Worm (Caenorhabditis elegans) whole organism, L2 larva: ENCODE data around the gene K03B8.4.

ENCODE experiments used
- F13H6.1 ChIP-seq: sonication (generic microtip); optimal IDR thresholded peaks from 2 replicates; lab custom pipeline; 2016; ENCODE audit warnings: missing genetic modification characterization, missing compliant biosample characterization
- R02D3.7 ChIP-seq: fragments of 150-350 bp; optimal IDR thresholded peaks from 2 replicates; lab custom pipeline; 2014; ENCODE audit warnings: missing biosample characterization, missing genetic modification characterization
- ZK546.5 ChIP-seq: sonication (generic microtip); optimal IDR thresholded peaks from 2 replicates; lab custom pipeline; 2017; ENCODE audit warnings: missing biosample characterization, missing genetic modification characterization
- ama-1 ChIP-seq: fragments of 150-350 bp; optimal IDR thresholded peaks from 2 replicates; lab custom pipeline; 2018; ENCODE audit warnings: inconsistent platforms
- blmp-1 ChIP-seq: sonication (generic microtip); optimal IDR thresholded peaks from 2 replicates; lab custom pipeline; 2017; ENCODE audit warnings: missing genetic modification characterization, mild to moderate bottlenecking, missing compliant biosample characterization, antibody characterized with exemption, moderate library complexity; ENCODE audit not compliant: insufficient read depth
- ceh-82 ChIP-seq: fragments of 150-350 bp; optimal IDR thresholded peaks from 2 replicates; lab custom pipeline; 2014; ENCODE audit warnings: missing biosample characterization, missing genetic modification characterization
- crh-2 ChIP-seq: sonication (generic microtip); optimal IDR thresholded peaks from 2 replicates; lab custom pipeline; 2017; ENCODE audit warnings: missing biosample characterization, missing genetic modification characterization
- dmd-4 ChIP-seq: sonication (generic microtip); optimal IDR thresholded peaks from 2 replicates; lab custom pipeline; 2017; ENCODE audit warnings: missing biosample characterization, missing genetic modification characterization
- elt-3 ChIP-seq: sonication (generic microtip); optimal IDR thresholded peaks from 2 replicates; lab custom pipeline; 2017; ENCODE audit warnings: missing biosample characterization, missing genetic modification characterization
- lin-13 ChIP-seq: fragments of 150-350 bp; optimal IDR thresholded peaks from 2 replicates; lab custom pipeline; 2014; ENCODE audit warnings: missing biosample characterization, missing genetic modification reagents, missing genetic modification characterization
- lin-39 ChIP-seq: fragments of 150-350 bp; optimal IDR thresholded peaks from 2 replicates; lab custom pipeline; 2014; ENCODE audit warnings: missing biosample characterization, missing genetic modification reagents, missing genetic modification characterization
- lsy-2 ChIP-seq, 2 experiments: fragments of 150-350 bp in 1 of 2; sonication (generic microtip) in 1 of 2; optimal IDR thresholded peaks; 2 replicates each; lab custom pipeline; 2014 to 2017; ENCODE audit warnings: missing biosample characterization in 2 of 2, missing genetic modification characterization in 2 of 2
- mbf-1 ChIP-seq: sonication (generic microtip); optimal IDR thresholded peaks from 2 replicates; lab custom pipeline; 2017; ENCODE audit warnings: missing biosample characterization, missing genetic modification characterization
- mdl-1 ChIP-seq, 2 experiments: fragments of 150-350 bp in 1 of 2; sonication (generic microtip) in 1 of 2; optimal IDR thresholded peaks; 2 replicates each; lab custom pipeline; 2017; ENCODE audit warnings: missing biosample characterization in 2 of 2, missing genetic modification characterization in 2 of 2
- nhr-10 ChIP-seq: sonication (generic microtip); optimal IDR thresholded peaks from 2 replicates; lab custom pipeline; 2017; ENCODE audit warnings: missing biosample characterization, missing genetic modification characterization
- nhr-11 ChIP-seq: fragments of 150-350 bp; optimal IDR thresholded peaks from 2 replicates; lab custom pipeline; 2014; ENCODE audit warnings: missing biosample characterization, missing genetic modification characterization
- nhr-23 ChIP-seq: fragments of 150-350 bp; optimal IDR thresholded peaks from 2 replicates; lab custom pipeline; 2014; ENCODE audit warnings: missing biosample characterization, missing genetic modification reagents, missing genetic modification characterization
- nhr-237 ChIP-seq: fragments of 150-350 bp; optimal IDR thresholded peaks from 2 replicates; lab custom pipeline; 2014; ENCODE audit warnings: missing biosample characterization, missing genetic modification characterization
- nhr-25 ChIP-seq: fragments of 150-350 bp; sonication (generic microtip); optimal IDR thresholded peaks from 3 replicates; lab custom pipeline; 2014; ENCODE audit warnings: missing biosample characterization, missing genetic modification characterization
- sem-4 ChIP-seq: fragments of 150-350 bp; optimal IDR thresholded peaks from 2 replicates; lab custom pipeline; 2014; ENCODE audit warnings: missing biosample characterization, missing genetic modification reagents, missing genetic modification characterization
- skn-1 ChIP-seq: sonication (generic microtip); optimal IDR thresholded peaks from 2 replicates; lab custom pipeline; 2017; ENCODE audit warnings: missing biosample characterization, missing genetic modification characterization
- sma-9 ChIP-seq, 2 experiments: fragments of 150-350 bp in 1 of 2; sonication (generic microtip) in 1 of 2; optimal IDR thresholded peaks; 2 replicates each; lab custom pipeline; 2014 to 2016; ENCODE audit warnings: missing genetic modification characterization in 2 of 2, mild to moderate bottlenecking in 1 of 2, missing biosample characterization in 1 of 2, missing compliant biosample characterization in 1 of 2, missing genetic modification reagents in 1 of 2, moderate library complexity in 1 of 2
- unc-39 ChIP-seq: fragments of 150-350 bp; optimal IDR thresholded peaks from 2 replicates; lab custom pipeline; 2014; ENCODE audit warnings: missing biosample characterization, missing genetic modification characterization
- unc-55 ChIP-seq: fragments of 150-350 bp; sonication (generic microtip); optimal IDR thresholded peaks from 3 replicates; lab custom pipeline; 2014; ENCODE audit warnings: missing biosample characterization, missing genetic modification reagents, missing genetic modification characterization
- zag-1 ChIP-seq: fragments of 150-350 bp; optimal IDR thresholded peaks from 2 replicates; lab custom pipeline; 2014; ENCODE audit warnings: missing biosample characterization, missing genetic modification characterization
- ztf-1 ChIP-seq: fragments of 200-800 bp; sonication (Bioruptor generic); conservative IDR thresholded peaks from 2 replicates; pipeline ENCODE4 v1.3.6; 2022; ENCODE audit warnings: missing genetic modification characterization, missing compliant biosample characterization
- ztf-11 ChIP-seq: sonication (generic microtip); optimal IDR thresholded peaks from 2 replicates; lab custom pipeline; 2017; ENCODE audit warnings: missing biosample characterization, missing genetic modification characterization

The K03B8.4 gene

DNA sequence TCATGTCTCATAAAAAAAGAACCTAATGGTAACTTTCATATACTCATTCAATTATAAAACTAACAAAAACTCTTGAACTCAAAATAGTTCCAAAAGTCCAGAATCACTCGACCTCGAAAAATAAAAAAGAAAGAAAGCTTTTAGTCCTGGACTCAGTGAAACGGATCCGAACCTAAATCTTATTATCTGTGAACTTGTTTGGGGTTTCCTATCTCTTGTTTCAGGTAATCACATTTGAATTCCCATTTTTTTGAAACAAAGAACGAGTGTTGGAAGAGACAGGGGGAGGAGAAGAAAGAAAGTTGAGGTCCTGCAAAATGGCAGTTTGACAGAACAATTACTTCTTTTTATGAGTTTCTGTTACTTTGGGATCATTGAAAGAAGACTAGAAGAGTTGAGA, 40.7 kb downstream of the K03B8.4 start:
- TF ChIP-seq unc-55 (no peak), ama-1 (lab: Kevin White, UChicago) (no peak), skn-1 (no peak), nhr-10 (tag; lab: Kevin White, UChicago) (no peak), ZK546.5 (tag; lab: Kevin White, UChicago) (no peak)

- no peak for TF ChIP-seq sma-9 (GFP tag; optimal IDR thresholded peaks at IDR 0.05; lab: Kevin White, UChicago)
- TF ChIP-seq sma-9 (tag; optimal IDR thresholded peaks at IDR 0.05; lab: Kevin White, UChicago) = no peak
- TF ChIP-seq nhr-11 = no peak
- TF ChIP-seq R02D3.7 (tag; lab: Kevin White, UChicago) = no peak
These were observed 42.0 kb downstream of the K03B8.4 start, which contains the start of gene npr-25 for ce11 chrV:11352893-11353292. Gene npr-25 (minus strand): TSS chrV:11352993.

DNA sequence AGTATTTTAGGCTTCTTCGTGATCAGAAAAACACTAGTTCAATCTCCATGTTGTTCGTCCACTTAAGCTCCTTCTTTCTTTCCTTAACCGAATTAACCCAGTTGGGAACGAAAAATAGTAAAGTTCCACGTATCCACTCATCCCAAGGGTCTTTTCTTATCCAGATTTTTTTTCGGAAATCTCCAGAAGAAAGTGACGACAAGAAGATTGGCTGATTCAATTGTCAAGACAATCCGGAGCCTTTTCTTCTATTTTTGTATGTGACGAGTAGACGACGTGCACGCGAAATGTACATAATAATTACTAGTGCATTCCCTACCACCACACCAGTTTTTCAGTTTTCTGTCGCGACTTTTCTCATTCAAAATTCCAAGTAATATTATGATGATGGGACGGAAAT, 43.7 kb downstream of the K03B8.4 start:
- no peak for TF ChIP-seq ztf-11 (tag; lab: Kevin White, UChicago)
- no peak for TF ChIP-seq nhr-23 (tag; lab: Kevin White, UChicago)
- TF ChIP-seq sem-4 (tag; lab: Kevin White, UChicago) = no peak
- TF ChIP-seq zag-1 (tag; lab: Kevin White, UChicago) = no peak
- TF ChIP-seq unc-39 (tag; lab: Kevin White, UChicago) = no peak

- TF ChIP-seq blmp-1 (no peak), ztf-1 (GFP tag; lab: Robert Waterston, UW) (no peak), mdl-1 (tag; optimal IDR thresholded peaks at IDR 0.05; lab: Kevin White, UChicago) (no peak), nhr-23 (tag; lab: Kevin White, UChicago) (no peak), lin-13 (GFP tag; lab: Kevin White, UChicago) (no peak), elt-3 (no peak), ztf-11 (tag; lab: Kevin White, UChicago) (no peak), nhr-237 (tag; lab: Kevin White, UChicago) (no peak), nhr-11 (no peak), F13H6.1 (tag; lab: Kevin White, UChicago) (no peak), mbf-1 (no peak), ceh-82 (tag; lab: Kevin White, UChicago) (no peak), ZK546.5 (tag; lab: Kevin White, UChicago) (no peak), zag-1 (tag; lab: Kevin White, UChicago) (no peak), crh-2 (tag; lab: Kevin White, UChicago) (no peak)
These were observed 48.0 kb downstream of the K03B8.4 start, which contains the start of gene grl-7 for ce11 chrV:11346912-11347311. Gene grl-7 (minus strand): TSS chrV:11347012.

ce11 chrV:11344816-11345336, 50.0 kb downstream of the K03B8.4 start:
- no peak for TF ChIP-seq nhr-25
- no peak for TF ChIP-seq lsy-2 (tag; optimal IDR thresholded peaks at IDR 0.05; lab: Kevin White, UChicago)
- no peak for TF ChIP-seq dmd-4 (tag; lab: Kevin White, UChicago)
- no peak for TF ChIP-seq lin-13 (GFP tag; lab: Kevin White, UChicago)
- TF ChIP-seq nhr-10 (tag; lab: Kevin White, UChicago) = no peak
- no peak for TF ChIP-seq lin-39 (tag; lab: Kevin White, UChicago)
- no peak for TF ChIP-seq skn-1
